Worm (Caenorhabditis elegans) whole organism, mixed stage, embryonic: Measurements from ENCODE around the gene T19H12.6.

Experiments
- ces-1 ChIP-seq: fragments of 150-350 bp; optimal IDR thresholded peaks from 2 replicates; lab custom pipeline; 2014; ENCODE audit warnings: missing biosample characterization, missing genetic modification reagents, missing genetic modification characterization
- ham-2 ChIP-seq: fragments of 200-800 bp; sonication (Bioruptor generic); optimal IDR thresholded peaks from 2 replicates; lab custom pipeline; 2018; ENCODE audit warnings: mild to moderate bottlenecking, missing genetic modification characterization, missing compliant biosample characterization
- lsy-2 ChIP-seq: fragments of 150-350 bp; optimal IDR thresholded peaks from 2 replicates; lab custom pipeline; 2014; ENCODE audit warnings: missing biosample characterization, missing genetic modification characterization
- nhr-12 ChIP-seq: fragments of 150-350 bp; optimal IDR thresholded peaks from 2 replicates; lab custom pipeline; 2014; ENCODE audit warnings: missing biosample characterization, missing genetic modification characterization

DNA sequence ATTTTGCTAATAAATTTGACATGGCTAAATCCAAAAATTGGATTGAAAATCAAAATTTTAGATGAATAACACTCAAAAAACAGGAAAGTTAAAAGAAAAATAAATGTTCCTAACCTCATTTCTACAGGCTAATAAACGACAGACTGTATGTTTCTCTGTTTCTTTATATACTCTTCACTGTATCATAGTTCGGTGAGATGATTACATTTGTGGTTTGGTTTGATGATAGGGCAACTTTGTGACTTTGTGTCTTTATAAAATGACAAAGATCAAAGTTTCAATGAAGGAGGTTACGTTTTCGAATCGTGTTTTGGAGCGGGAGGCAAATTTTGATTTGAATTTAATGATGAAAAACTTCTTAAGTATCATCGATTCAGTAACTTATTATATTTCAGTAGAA is 12.0 kb upstream of the T19H12.6 start, which contains the start of gene ugt-12:
- TF ChIP-seq ces-1 (GFP tag; lab: Kevin White, UChicago) (no peak), nhr-12 (tag; lab: Kevin White, UChicago) (no peak), lsy-2 (tag; lab: Kevin White, UChicago) (no peak), ham-2 (GFP tag; lab: Kevin White, UChicago) (no peak)
